Worm (Caenorhabditis elegans) whole organism, early embryonic: Measurements from ENCODE around the gene gnrr-6.

Source experiments
- B0310.2 ChIP-seq: sonication (generic microtip); optimal IDR thresholded peaks from 2 replicates; lab custom pipeline; 2016; ENCODE audit warnings: mild to moderate bottlenecking, missing genetic modification characterization, missing compliant biosample characterization
- F13C5.2 ChIP-seq: sonication (generic microtip); optimal IDR thresholded peaks from 2 replicates; lab custom pipeline; 2017; ENCODE audit warnings: mild to moderate bottlenecking, missing genetic modification characterization, inconsistent platforms, missing compliant biosample characterization
- aly-1 ChIP-seq: sonication (generic microtip); optimal IDR thresholded peaks from 2 replicates; lab custom pipeline; 2016; ENCODE audit warnings: missing genetic modification characterization, missing compliant biosample characterization
- ama-1 ChIP-seq: fragments of 150-350 bp; optimal IDR thresholded peaks from 2 replicates; lab custom pipeline; 2014
- ceh-13 ChIP-seq: fragments of 200-800 bp; sonication (Bioruptor generic); optimal IDR thresholded peaks from 2 replicates; lab custom pipeline; 2018; ENCODE audit warnings: mild to moderate bottlenecking, missing genetic modification characterization, missing compliant biosample characterization
- ceh-36 ChIP-seq: sonication (generic microtip); optimal IDR thresholded peaks from 2 replicates; lab custom pipeline; 2016; ENCODE audit warnings: missing genetic modification characterization, inconsistent platforms, missing compliant biosample characterization
- ets-7 ChIP-seq: sonication (generic microtip); optimal IDR thresholded peaks from 2 replicates; lab custom pipeline; 2016; ENCODE audit warnings: missing genotype, missing genetic modification characterization, missing compliant biosample characterization
- flt-1 ChIP-seq: fragments of 200-800 bp; sonication (Bioruptor generic); IDR thresholded peaks from 2 replicates; pipeline ENCODE4 v1.3.6; 2022; ENCODE audit warnings: missing genetic modification characterization, missing compliant biosample characterization
- hmg-4 ChIP-seq: fragments of 200-800 bp; sonication (Bioruptor generic); optimal IDR thresholded peaks from 2 replicates; lab custom pipeline; 2018; ENCODE audit warnings: mild to moderate bottlenecking, missing genetic modification characterization, missing compliant biosample characterization
- hnd-1 ChIP-seq: sonication (generic microtip); optimal IDR thresholded peaks from 2 replicates; lab custom pipeline; 2016; ENCODE audit warnings: missing genetic modification characterization, missing compliant biosample characterization
- sea-1 ChIP-seq: fragments of 200-800 bp; sonication (Bioruptor generic); conservative IDR thresholded peaks from 2 replicates; pipeline ENCODE4 v1.3.6; 2022; ENCODE audit warnings: missing genetic modification characterization, missing compliant biosample characterization
- tbx-11 ChIP-seq: fragments of 200-800 bp; sonication (Bioruptor generic); IDR thresholded peaks from 2 replicates; pipeline ENCODE4 v1.3.6; 2022; ENCODE audit warnings: missing genetic modification characterization, missing compliant biosample characterization
- tbx-37 ChIP-seq: fragments of 200-800 bp; sonication (Bioruptor generic); conservative IDR thresholded peaks from 2 replicates; pipeline ENCODE4 v1.3.6; 2022; ENCODE audit warnings: missing genetic modification reagents, missing genetic modification characterization, missing compliant biosample characterization

ce11 chrX:11190443-11190842 lies 11.7 kb downstream of the gnrr-6 start:
- no peak for TF ChIP-seq ama-1 (lab: Kevin White, UChicago)
- TF ChIP-seq hmg-4 (GFP tag; lab: Kevin White, UChicago) = no peak
- no peak for TF ChIP-seq flt-1
- TF ChIP-seq tbx-37 (GFP tag; lab: Robert Waterston, UW) = no peak
- TF ChIP-seq tbx-11 (GFP tag; lab: Robert Waterston, UW) = no peak
- TF ChIP-seq B0310.2 = no peak
- TF ChIP-seq sea-1 (GFP tag; lab: Robert Waterston, UW) = no peak
- no peak for TF ChIP-seq ceh-36 (tag; lab: Kevin White, UChicago)
- TF ChIP-seq ceh-13 (GFP tag; lab: Kevin White, UChicago) = no peak
- no peak for TF ChIP-seq aly-1 (tag; lab: Kevin White, UChicago)
- no peak for TF ChIP-seq hnd-1 (tag; lab: Kevin White, UChicago)
- no peak for TF ChIP-seq ets-7
- no peak for TF ChIP-seq F13C5.2 (tag; lab: Kevin White, UChicago)
